Worm (Caenorhabditis elegans) whole organism, early embryonic: ENCODE data around the gene try-12.

Source experiments
- B0310.2 ChIP-seq: sonication (generic microtip); optimal IDR thresholded peaks from 2 replicates; lab custom pipeline; 2016; ENCODE audit warnings: mild to moderate bottlenecking, missing genetic modification characterization, missing compliant biosample characterization
- F13C5.2 ChIP-seq: sonication (generic microtip); optimal IDR thresholded peaks from 2 replicates; lab custom pipeline; 2017; ENCODE audit warnings: mild to moderate bottlenecking, missing genetic modification characterization, inconsistent platforms, missing compliant biosample characterization
- aly-1 ChIP-seq: sonication (generic microtip); optimal IDR thresholded peaks from 2 replicates; lab custom pipeline; 2016; ENCODE audit warnings: missing genetic modification characterization, missing compliant biosample characterization
- ama-1 ChIP-seq: fragments of 150-350 bp; optimal IDR thresholded peaks from 2 replicates; lab custom pipeline; 2014
- ceh-13 ChIP-seq: fragments of 200-800 bp; sonication (Bioruptor generic); optimal IDR thresholded peaks from 2 replicates; lab custom pipeline; 2018; ENCODE audit warnings: mild to moderate bottlenecking, missing genetic modification characterization, missing compliant biosample characterization
- ceh-36 ChIP-seq: sonication (generic microtip); optimal IDR thresholded peaks from 2 replicates; lab custom pipeline; 2016; ENCODE audit warnings: missing genetic modification characterization, inconsistent platforms, missing compliant biosample characterization
- ets-7 ChIP-seq: sonication (generic microtip); optimal IDR thresholded peaks from 2 replicates; lab custom pipeline; 2016; ENCODE audit warnings: missing genotype, missing genetic modification characterization, missing compliant biosample characterization
- flt-1 ChIP-seq: fragments of 200-800 bp; sonication (Bioruptor generic); IDR thresholded peaks from 2 replicates; pipeline ENCODE4 v1.3.6; 2022; ENCODE audit warnings: missing genetic modification characterization, missing compliant biosample characterization
- hmbx-1 ChIP-seq: sonication (generic microtip); optimal IDR thresholded peaks from 2 replicates; lab custom pipeline; 2016; ENCODE audit warnings: mild to moderate bottlenecking, missing genetic modification characterization, missing compliant biosample characterization
- hnd-1 ChIP-seq: sonication (generic microtip); optimal IDR thresholded peaks from 2 replicates; lab custom pipeline; 2016; ENCODE audit warnings: missing genetic modification characterization, missing compliant biosample characterization
- pes-1 ChIP-seq: fragments of 200-800 bp; sonication (Bioruptor generic); IDR thresholded peaks from 2 replicates; pipeline ENCODE4 v1.3.6; 2022; ENCODE audit warnings: missing genetic modification reagents, missing genetic modification characterization, missing compliant biosample characterization
- sea-1 ChIP-seq: fragments of 200-800 bp; sonication (Bioruptor generic); conservative IDR thresholded peaks from 2 replicates; pipeline ENCODE4 v1.3.6; 2022; ENCODE audit warnings: missing genetic modification characterization, missing compliant biosample characterization
- tbx-11 ChIP-seq: fragments of 200-800 bp; sonication (Bioruptor generic); IDR thresholded peaks from 2 replicates; pipeline ENCODE4 v1.3.6; 2022; ENCODE audit warnings: missing genetic modification characterization, missing compliant biosample characterization
- tra-4 ChIP-seq: sonication (generic microtip); optimal IDR thresholded peaks from 2 replicates; lab custom pipeline; 2017; ENCODE audit warnings: missing genetic modification characterization, missing compliant biosample characterization

DNA sequence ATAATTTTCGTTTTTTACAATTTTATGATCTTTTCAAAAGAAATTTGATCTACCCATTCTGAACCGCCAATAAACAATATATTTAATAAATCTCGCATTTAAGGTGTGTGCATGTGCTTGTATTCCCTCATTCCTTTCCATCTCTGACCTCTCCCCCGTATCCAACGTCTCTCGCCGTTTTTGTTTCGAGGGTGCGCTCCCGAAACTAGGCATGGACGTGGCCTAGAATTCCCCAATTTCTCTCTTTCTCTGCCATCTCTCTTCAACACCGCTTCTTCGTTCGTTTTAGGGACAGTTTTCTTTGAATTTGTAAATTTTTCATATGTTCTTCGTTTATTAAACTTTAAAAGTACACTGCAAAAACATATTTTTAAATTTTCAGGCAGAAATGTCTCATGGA is 16.4 kb downstream of the try-12 start, which contains the start of gene F25E5.1:
- no peak for TF ChIP-seq ama-1 (lab: Kevin White, UChicago)
- no peak for TF ChIP-seq tbx-11 (GFP tag; lab: Robert Waterston, UW)
- TF ChIP-seq ceh-36 (tag; lab: Kevin White, UChicago), result no peak
- no peak for TF ChIP-seq pes-1 (GFP tag; lab: Robert Waterston, UW)
- no peak for TF ChIP-seq flt-1
- TF ChIP-seq ets-7, result no peak
- TF ChIP-seq tra-4, result no peak
- TF ChIP-seq aly-1 (tag; lab: Kevin White, UChicago), result peak; percentile 3
- peak; percentile 47 for TF ChIP-seq F13C5.2 (tag; lab: Kevin White, UChicago)
- TF ChIP-seq hnd-1 (tag; lab: Kevin White, UChicago), result no peak
- no peak for TF ChIP-seq hmbx-1 (tag; lab: Kevin White, UChicago)
- no peak for TF ChIP-seq B0310.2
- TF ChIP-seq ceh-13 (GFP tag; lab: Kevin White, UChicago), result no peak
- no peak for TF ChIP-seq sea-1 (GFP tag; lab: Robert Waterston, UW)
